Fruit fly (Drosophila melanogaster) whole organism, embryonic: ENCODE data around the gene CG34001.

Experiments used
- B-H2 ChIP-seq: fragments of 200-800 bp; sonication (Bioruptor generic); optimal IDR thresholded peaks from 2 replicates; lab custom pipeline; 2018; ENCODE audit warnings: missing biosample characterization, mild to moderate bottlenecking, missing genetic modification characterization
- Blimp-1 ChIP-seq: fragments of 200-800 bp; sonication (Bioruptor generic); optimal IDR thresholded peaks from 3 replicates; lab custom pipeline; 2018; ENCODE audit warnings: missing biosample characterization, missing genetic modification characterization, mild to moderate bottlenecking, moderate library complexity, missing genetic modification reagents
- BtbVII ChIP-seq: fragments of 200-800 bp; sonication (Bioruptor generic); optimal IDR thresholded peaks from 3 replicates; lab custom pipeline; 2017; ENCODE audit warnings: missing biosample characterization, mild to moderate bottlenecking, missing genetic modification characterization
- C15 ChIP-seq: fragments of 200-800 bp; sonication (Bioruptor generic); IDR thresholded peaks from 3 replicates; pipeline ENCODE4 v1.3.6; 2022; ENCODE audit warnings: missing biosample characterization, missing genetic modification characterization
- CG10267 ChIP-seq: fragments of 200-800 bp; sonication (Bioruptor generic); optimal IDR thresholded peaks from 2 replicates; lab custom pipeline; 2018; ENCODE audit warnings: missing biosample characterization, mild to moderate bottlenecking, missing genetic modification characterization, moderate library complexity
- CG10565 ChIP-seq: fragments of 200-800 bp; sonication (Bioruptor generic); optimal IDR thresholded peaks from 3 replicates; lab custom pipeline; 2016; ENCODE audit warnings: missing biosample characterization, mild to moderate bottlenecking, missing genetic modification characterization
- CG11093 ChIP-seq: fragments of 200-800 bp; sonication (Bioruptor generic); IDR thresholded peaks from 3 replicates; pipeline ENCODE4 v1.3.6; 2022; ENCODE audit warnings: missing biosample characterization, missing genetic modification characterization
- CG11504 ChIP-seq: fragments of 200-800 bp; sonication (Bioruptor generic); optimal IDR thresholded peaks from 3 replicates; lab custom pipeline; 2019; ENCODE audit warnings: missing biosample characterization, mild to moderate bottlenecking, missing genetic modification characterization, moderate library complexity
- CG12659 ChIP-seq: fragments of 200-800 bp; sonication (Bioruptor generic); optimal IDR thresholded peaks from 3 replicates; lab custom pipeline; 2017; ENCODE audit warnings: mild to moderate bottlenecking, missing biosample characterization, missing genetic modification reagents, missing genetic modification characterization
- CG17186 ChIP-seq: fragments of 200-800 bp; sonication (Bioruptor generic); optimal IDR thresholded peaks from 3 replicates; lab custom pipeline; 2017; ENCODE audit warnings: missing biosample characterization, missing genetic modification reagents, missing genetic modification characterization
- CG18011 ChIP-seq: fragments of 200-800 bp; sonication (Bioruptor generic); optimal IDR thresholded peaks from 2 replicates; lab custom pipeline; 2017; ENCODE audit warnings: missing biosample characterization, missing genetic modification characterization, mild to moderate bottlenecking, moderate library complexity, missing genotype
- CG2678 ChIP-seq: fragments of 200-800 bp; sonication (Bioruptor generic); optimal IDR thresholded peaks from 3 replicates; lab custom pipeline; 2019; ENCODE audit warnings: missing biosample characterization, mild to moderate bottlenecking, missing genetic modification characterization, moderate library complexity
- CG30431 ChIP-seq: fragments of 200-800 bp; sonication (Bioruptor generic); optimal IDR thresholded peaks from 2 replicates; lab custom pipeline; 2017; ENCODE audit warnings: missing biosample characterization, missing genetic modification characterization
- CG31441 ChIP-seq: fragments of 200-800 bp; sonication (Bioruptor generic); IDR thresholded peaks from 2 replicates; pipeline ENCODE4 v1.3.6; 2022; ENCODE audit warnings: missing biosample characterization, missing genetic modification characterization
- CG34224 ChIP-seq: fragments of 200-800 bp; sonication (Bioruptor generic); IDR thresholded peaks from 3 replicates; pipeline ENCODE4 v1.3.6; 2022; ENCODE audit warnings: missing biosample characterization, missing genetic modification characterization; ENCODE audit not compliant: partially characterized antibody
- CG4282 ChIP-seq: fragments of 200-800 bp; sonication (Bioruptor generic); optimal IDR thresholded peaks from 2 replicates; lab custom pipeline; 2016; ENCODE audit warnings: missing biosample characterization, missing genetic modification characterization
- CG4730 ChIP-seq: fragments of 200-800 bp; sonication (Bioruptor generic); IDR thresholded peaks from 2 replicates; pipeline ENCODE4 v1.3.6; 2022; ENCODE audit warnings: missing biosample characterization, missing genetic modification characterization
- CG4854 ChIP-seq: fragments of 200-800 bp; sonication (Bioruptor generic); optimal IDR thresholded peaks from 2 replicates; lab custom pipeline; 2016; ENCODE audit warnings: missing biosample characterization, missing genetic modification characterization, inconsistent platforms
- CG6689 ChIP-seq: fragments of 200-800 bp; sonication (Bioruptor generic); IDR thresholded peaks from 2 replicates; pipeline ENCODE4 v1.3.6; 2022; ENCODE audit warnings: missing biosample characterization, missing genetic modification characterization
- CG9437 ChIP-seq: fragments of 200-800 bp; sonication (Bioruptor generic); optimal IDR thresholded peaks from 2 replicates; lab custom pipeline; 2018; ENCODE audit warnings: missing biosample characterization, mild to moderate bottlenecking, missing genetic modification characterization
- CG9932 ChIP-seq: fragments of 200-800 bp; sonication (Bioruptor generic); IDR thresholded peaks from 2 replicates; pipeline ENCODE4 v1.3.6; 2022; ENCODE audit warnings: missing biosample characterization, missing genetic modification characterization
- CrebB ChIP-seq: fragments of 200-800 bp; sonication (Bioruptor generic); optimal IDR thresholded peaks from 3 replicates; lab custom pipeline; 2018; ENCODE audit warnings: missing biosample characterization, mild to moderate bottlenecking, missing genetic modification characterization
- Elba2 ChIP-seq: fragments of 200-800 bp; sonication (Bioruptor generic); optimal IDR thresholded peaks from 3 replicates; lab custom pipeline; 2016; ENCODE audit warnings: missing biosample characterization, missing genetic modification characterization
- Hmr ChIP-seq: fragments of 200-800 bp; sonication (Bioruptor generic); optimal IDR thresholded peaks from 3 replicates; lab custom pipeline; 2017; ENCODE audit warnings: mild to moderate bottlenecking, missing biosample characterization, missing genetic modification reagents, missing genetic modification characterization
- Oli ChIP-seq: fragments of 200-800 bp; sonication (Bioruptor generic); optimal IDR thresholded peaks from 2 replicates; lab custom pipeline; 2018; ENCODE audit warnings: missing biosample characterization, mild to moderate bottlenecking, missing genetic modification characterization, moderate library complexity
- Ssrp ChIP-seq: fragments of 200-800 bp; sonication (Bioruptor generic); optimal IDR thresholded peaks from 2 replicates; lab custom pipeline; 2018; ENCODE audit warnings: missing biosample characterization, mild to moderate bottlenecking, missing genetic modification characterization, moderate library complexity
- Xrp1 ChIP-seq: fragments of 200-800 bp; sonication (Bioruptor generic); IDR thresholded peaks from 2 replicates; pipeline ENCODE4 v1.3.6; 2022; ENCODE audit warnings: missing biosample characterization, missing genetic modification characterization
- bbx ChIP-seq: fragments of 200-800 bp; sonication (Bioruptor generic); IDR thresholded peaks from 2 replicates; pipeline ENCODE4 v1.3.6; 2022; ENCODE audit warnings: missing biosample characterization, missing genetic modification characterization; ENCODE audit not compliant: partially characterized antibody
- cato ChIP-seq: fragments of 200-800 bp; sonication (Bioruptor generic); optimal IDR thresholded peaks from 2 replicates; lab custom pipeline; 2016; ENCODE audit warnings: missing biosample characterization, missing genetic modification characterization, borderline replicate concordance
- ci ChIP-seq: fragments of 200-800 bp; sonication (Bioruptor generic); IDR thresholded peaks from 3 replicates; pipeline ENCODE4 v1.3.6; 2022; ENCODE audit warnings: missing biosample characterization, missing genetic modification characterization
- crol ChIP-seq: fragments of 200-800 bp; sonication (Bioruptor generic); IDR thresholded peaks from 2 replicates; pipeline ENCODE4 v1.3.6; 2022; ENCODE audit warnings: missing biosample characterization, missing genetic modification characterization
- disco-r ChIP-seq: fragments of 200-800 bp; sonication (Bioruptor generic); optimal IDR thresholded peaks from 2 replicates; lab custom pipeline; 2016; ENCODE audit warnings: missing biosample characterization, missing genetic modification characterization
- eve ChIP-seq, 2 experiments: fragments of >200 bp; optimal IDR thresholded peaks; 2 replicates each; lab custom pipeline; 2017; ENCODE audit warnings: missing biosample characterization in 2 of 2, missing genetic modification characterization in 2 of 2
- gce ChIP-seq: fragments of 200-800 bp; sonication (Bioruptor generic); IDR thresholded peaks from 3 replicates; pipeline ENCODE4 v1.3.6; 2022; ENCODE audit warnings: missing biosample characterization, missing genetic modification characterization
- grn ChIP-seq: fragments of 200-800 bp; sonication (Bioruptor generic); optimal IDR thresholded peaks from 3 replicates; lab custom pipeline; 2017; ENCODE audit warnings: missing biosample characterization, missing genetic modification characterization
- gsb-n ChIP-seq: fragments of 200-800 bp; sonication (Bioruptor generic); optimal IDR thresholded peaks from 3 replicates; lab custom pipeline; 2018; ENCODE audit warnings: missing biosample characterization, mild to moderate bottlenecking, missing genetic modification characterization
- hth ChIP-seq: fragments of >200 bp; optimal IDR thresholded peaks from 2 replicates; lab custom pipeline; 2017; ENCODE audit warnings: inconsistent platforms
- lab ChIP-seq: fragments of 200-800 bp; sonication (Bioruptor generic); optimal IDR thresholded peaks from 3 replicates; lab custom pipeline; 2017; ENCODE audit warnings: missing biosample characterization, missing genetic modification characterization, mild to moderate bottlenecking, moderate library complexity, missing genetic modification reagents
- maf-S ChIP-seq: fragments of 200-800 bp; sonication (Bioruptor generic); optimal IDR thresholded peaks from 2 replicates; lab custom pipeline; 2016; ENCODE audit warnings: missing biosample characterization, missing genetic modification characterization
- mam ChIP-seq: fragments of 200-800 bp; sonication (Bioruptor generic); optimal IDR thresholded peaks from 3 replicates; lab custom pipeline; 2016; ENCODE audit warnings: missing biosample characterization, missing genetic modification characterization
- mld ChIP-seq: fragments of 200-800 bp; sonication (Bioruptor generic); IDR thresholded peaks from 3 replicates; pipeline ENCODE4 v1.3.6; 2022; ENCODE audit warnings: missing biosample characterization, missing genetic modification characterization; ENCODE audit not compliant: partially characterized antibody
- peb ChIP-seq: fragments of 200-800 bp; sonication (Bioruptor generic); IDR thresholded peaks from 2 replicates; pipeline ENCODE4 v1.3.6; 2022; ENCODE audit warnings: missing biosample characterization, missing genetic modification characterization
- phol ChIP-seq: fragments of 200-800 bp; sonication (Bioruptor generic); optimal IDR thresholded peaks from 3 replicates; lab custom pipeline; 2018; ENCODE audit warnings: missing biosample characterization, mild to moderate bottlenecking, missing genetic modification characterization, moderate library complexity
- pita ChIP-seq: fragments of 200-800 bp; sonication (Bioruptor generic); optimal IDR thresholded peaks from 2 replicates; lab custom pipeline; 2017; ENCODE audit warnings: missing biosample characterization, mild to moderate bottlenecking, missing genetic modification characterization
- prd ChIP-seq, 3 experiments: fragments of >200 bp in 2 of 3; fragments of 200-800 bp in 1 of 3; sonication (Bioruptor generic) in 1 of 3; optimal IDR thresholded peaks in 2 of 3; IDR thresholded peaks in 1 of 3; 2 replicates in 2 of 3; 3 replicates in 1 of 3; pipeline versions ENCODE4 v1.3.6 to Lab custom; 2017 to 2022; ENCODE audit warnings: missing biosample characterization in 1 of 3, missing genetic modification characterization in 1 of 3
- sens-2 ChIP-seq: fragments of 200-800 bp; sonication (Bioruptor generic); IDR thresholded peaks from 2 replicates; pipeline ENCODE4 v1.3.6; 2022; ENCODE audit warnings: missing biosample characterization, missing genetic modification characterization
- stwl ChIP-seq: fragments of 200-800 bp; sonication (Bioruptor generic); optimal IDR thresholded peaks from 3 replicates; lab custom pipeline; 2018; ENCODE audit warnings: missing biosample characterization, mild to moderate bottlenecking, missing genetic modification characterization, moderate library complexity
- tgo ChIP-seq: fragments of 200-800 bp; sonication (Bioruptor generic); IDR thresholded peaks from 3 replicates; pipeline ENCODE4 v1.3.6; 2022; ENCODE audit warnings: missing biosample characterization, missing genetic modification characterization
- usp ChIP-seq: fragments of >200 bp; optimal IDR thresholded peaks from 2 replicates; lab custom pipeline; 2017; ENCODE audit warnings: missing biosample characterization, missing genetic modification characterization

Gene CG34001

DNA sequence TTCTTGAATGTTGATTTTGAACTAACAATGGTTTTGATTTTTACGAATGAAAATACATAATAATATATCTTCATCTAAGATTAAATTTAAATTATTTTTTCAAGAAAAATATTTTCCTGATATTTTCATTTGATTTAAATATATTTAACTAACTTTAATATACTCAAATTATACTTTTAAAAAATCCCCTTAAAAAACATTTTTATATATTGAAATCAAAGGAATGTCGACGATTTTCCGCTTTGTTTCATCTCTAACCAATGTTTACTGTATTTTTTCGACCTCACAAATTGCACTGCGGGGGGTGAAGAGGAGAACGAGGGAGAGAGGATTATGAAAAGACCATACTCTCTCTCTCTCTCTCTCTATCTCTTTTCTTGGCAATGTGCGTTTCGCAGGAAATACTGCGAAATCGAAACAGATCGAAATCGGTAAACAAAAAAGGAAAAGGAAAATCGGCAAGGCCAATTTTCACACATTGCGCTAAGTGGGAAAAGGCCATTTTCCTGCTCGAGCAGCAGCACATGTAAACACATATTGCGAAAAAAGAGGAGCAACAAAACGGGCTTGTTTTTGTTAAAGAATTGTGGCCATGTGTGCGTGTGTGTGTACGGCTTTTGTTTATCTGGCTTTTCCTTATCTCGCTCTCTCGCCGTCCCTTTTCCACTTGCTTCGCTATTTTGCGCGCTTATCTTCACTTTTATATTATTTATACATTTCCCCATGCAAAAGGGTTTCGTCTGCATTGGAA, 29.3 kb downstream of the CG34001 start (continued):
- TF ChIP-seq Hmr (GFP tag; lab: Kevin White, UChicago) (no peak), CG17186 (GFP tag; lab: Kevin White, UChicago) (no peak), stwl (tag; lab: Kevin White, UChicago) (no peak), CrebB (tag; lab: Kevin White, UChicago) (no peak), peb (GFP tag; lab: Robert Waterston, UW) (no peak), lab (GFP tag; lab: Kevin White, UChicago) (no peak), CG4282 (GFP tag; lab: Kevin White, UChicago) (no peak), mam (no peak), CG4730 (GFP tag; lab: Robert Waterston, UW) (no peak), CG12659 (GFP tag; lab: Kevin White, UChicago) (no peak), disco-r (GFP tag; lab: Kevin White, UChicago) (no peak), Ssrp (no peak), Elba2 (GFP tag; lab: Kevin White, UChicago) (no peak), CG2678 (tag; lab: Kevin White, UChicago) (peak; percentile 30), CG11504 (tag; lab: Kevin White, UChicago) (peak; percentile 43), CG9932 (GFP tag; lab: Robert Waterston, UW) (no peak), C15 (no peak), gce (GFP tag; lab: Robert Waterston, UW) (no peak), CG4854 (GFP tag; lab: Kevin White, UChicago) (no peak), CG11093 (GFP tag; lab: Robert Waterston, UW) (no peak), CG30431 (GFP tag; lab: Kevin White, UChicago) (no peak), maf-S (no peak), Blimp-1 (GFP tag; lab: Kevin White, UChicago) (peak; percentile 29), mld (no peak), CG10267 (tag; lab: Kevin White, UChicago) (peak; percentile 11), pita (GFP tag; lab: Kevin White, UChicago) (no peak), hth (lab: Kevin White, UChicago) (no peak), BtbVII (GFP tag; lab: Kevin White, UChicago) (no peak), CG10565 (no peak), ci (GFP tag; lab: Robert Waterston, UW) (peak; percentile 27; the same call in 1 of the 3 replicates), CG31441 (GFP tag; lab: Robert Waterston, UW) (0 out of 2 replicates have a peak, but pooled peaks have one; percentile 22), phol (tag; lab: Kevin White, UChicago) (peak; percentile 32), usp (GFP tag; lab: Kevin White, UChicago) (no peak), cato (GFP tag; lab: Kevin White, UChicago) (no peak), CG34224 (GFP tag; lab: Robert Waterston, UW) (no peak), prd (optimal IDR thresholded peaks at IDR 0.05; lab: Kevin White, UChicago) (no peak), prd (GFP tag; IDR thresholded peaks at IDR 0.05; lab: Robert Waterston, UW) (0 out of 3 replicates have a peak, but pooled peaks have one; percentile 21), gsb-n (tag; lab: Kevin White, UChicago) (peak; percentile 37), Oli (peak; percentile 7), CG6689 (GFP tag; lab: Robert Waterston, UW) (no peak), sens-2 (GFP tag; lab: Robert Waterston, UW) (no peak), Xrp1 (GFP tag; lab: Robert Waterston, UW) (peak; percentile 39; the same call in 1 of the 2 replicates), CG18011 (no peak), crol (GFP tag; lab: Robert Waterston, UW) (peak; percentile 87), CG9437 (no peak), tgo (GFP tag; lab: Robert Waterston, UW) (no peak), grn (GFP tag; lab: Kevin White, UChicago) (no peak), bbx (GFP tag; lab: Robert Waterston, UW) (no peak), eve (GFP tag; optimal IDR thresholded peaks at IDR 0.05; lab: Kevin White, UChicago) (no peak), B-H2 (GFP tag; lab: Kevin White, UChicago) (no peak)
